Fruit fly (Drosophila melanogaster) whole organism, embryonic: ENCODE data around the gene CG11279.

Source experiments
- Antp ChIP-seq: fragments of 200-800 bp; sonication (Bioruptor generic); optimal IDR thresholded peaks from 3 replicates; lab custom pipeline; 2016; ENCODE audit warnings: missing biosample characterization, missing genetic modification characterization
- Atf3 ChIP-seq: fragments of 200-800 bp; sonication (Bioruptor generic); optimal IDR thresholded peaks from 3 replicates; lab custom pipeline; 2016; ENCODE audit warnings: missing biosample characterization, missing genetic modification characterization
- Bdp1 ChIP-seq: fragments of 200-800 bp; sonication (Bioruptor generic); optimal IDR thresholded peaks from 3 replicates; lab custom pipeline; 2016; ENCODE audit warnings: missing biosample characterization, missing genetic modification characterization
- BtbVII ChIP-seq: fragments of 200-800 bp; sonication (Bioruptor generic); optimal IDR thresholded peaks from 3 replicates; lab custom pipeline; 2017; ENCODE audit warnings: missing biosample characterization, mild to moderate bottlenecking, missing genetic modification characterization
- CG1024 ChIP-seq: fragments of 200-800 bp; sonication (Bioruptor generic); IDR thresholded peaks from 2 replicates; pipeline ENCODE4 v1.3.6; 2022; ENCODE audit warnings: missing biosample characterization, missing genetic modification characterization
- CG10274 ChIP-seq: fragments of 200-800 bp; sonication (Bioruptor generic); optimal IDR thresholded peaks from 3 replicates; lab custom pipeline; 2017; ENCODE audit warnings: missing biosample characterization, mild to moderate bottlenecking, missing genetic modification characterization
- CG12219 ChIP-seq: fragments of 200-800 bp; sonication (Bioruptor generic); optimal IDR thresholded peaks from 3 replicates; lab custom pipeline; 2018; ENCODE audit warnings: missing biosample characterization, mild to moderate bottlenecking, missing genetic modification characterization
- CG12236 ChIP-seq: fragments of 200-800 bp; sonication (Bioruptor generic); optimal IDR thresholded peaks from 2 replicates; lab custom pipeline; 2016; ENCODE audit warnings: missing biosample characterization, missing genetic modification characterization
- CG13775 ChIP-seq: fragments of 200-800 bp; sonication (Bioruptor generic); optimal IDR thresholded peaks from 3 replicates; lab custom pipeline; 2017; ENCODE audit warnings: missing biosample characterization, mild to moderate bottlenecking, missing genetic modification characterization
- CG14710 ChIP-seq: fragments of 200-800 bp; sonication (Bioruptor generic); optimal IDR thresholded peaks from 3 replicates; lab custom pipeline; 2019; ENCODE audit warnings: missing biosample characterization, mild to moderate bottlenecking, missing genetic modification characterization, moderate library complexity
- CG1529 ChIP-seq: fragments of 200-800 bp; sonication (Bioruptor generic); optimal IDR thresholded peaks from 3 replicates; lab custom pipeline; 2018; ENCODE audit warnings: missing biosample characterization, missing genetic modification characterization
- CG1647 ChIP-seq: fragments of 200-800 bp; sonication (Bioruptor generic); optimal IDR thresholded peaks from 3 replicates; lab custom pipeline; 2016; ENCODE audit warnings: missing biosample characterization, missing genetic modification characterization
- CG16779 ChIP-seq: fragments of 200-800 bp; sonication (Bioruptor generic); IDR thresholded peaks from 2 replicates; pipeline ENCODE4 v1.3.6; 2022; ENCODE audit warnings: missing biosample characterization, missing genetic modification characterization
- CG17186 ChIP-seq: fragments of 200-800 bp; sonication (Bioruptor generic); optimal IDR thresholded peaks from 3 replicates; lab custom pipeline; 2017; ENCODE audit warnings: missing biosample characterization, missing genetic modification reagents, missing genetic modification characterization
- CG17612 ChIP-seq: fragments of 200-800 bp; sonication (Bioruptor generic); IDR thresholded peaks from 2 replicates; pipeline ENCODE4 v1.3.6; 2022; ENCODE audit warnings: missing biosample characterization, missing genetic modification characterization
- CG18011 ChIP-seq: fragments of 200-800 bp; sonication (Bioruptor generic); optimal IDR thresholded peaks from 2 replicates; lab custom pipeline; 2017; ENCODE audit warnings: missing biosample characterization, missing genetic modification characterization, mild to moderate bottlenecking, moderate library complexity, missing genotype
- CG42726 ChIP-seq: fragments of 200-800 bp; sonication (Bioruptor generic); IDR thresholded peaks from 2 replicates; pipeline ENCODE4 v1.3.6; 2022; ENCODE audit warnings: missing biosample characterization, missing genetic modification characterization; ENCODE audit not compliant: partially characterized antibody
- CG4282 ChIP-seq: fragments of 200-800 bp; sonication (Bioruptor generic); optimal IDR thresholded peaks from 2 replicates; lab custom pipeline; 2016; ENCODE audit warnings: missing biosample characterization, missing genetic modification characterization
- CG4328 ChIP-seq: fragments of 200-800 bp; sonication (Bioruptor generic); optimal IDR thresholded peaks from 3 replicates; lab custom pipeline; 2017; ENCODE audit warnings: missing biosample characterization, missing genetic modification reagents, missing genetic modification characterization
- CG7745 ChIP-seq: fragments of 200-800 bp; sonication (Bioruptor generic); optimal IDR thresholded peaks from 2 replicates; lab custom pipeline; 2018; ENCODE audit warnings: missing biosample characterization, mild to moderate bottlenecking, missing genetic modification characterization, moderate library complexity
- CG8388 ChIP-seq: fragments of 200-800 bp; sonication (Bioruptor generic); optimal IDR thresholded peaks from 2 replicates; lab custom pipeline; 2019; ENCODE audit warnings: missing biosample characterization, mild to moderate bottlenecking, missing genetic modification characterization, moderate library complexity
- CHES-1-like ChIP-seq: fragments of 200-800 bp; sonication (Bioruptor generic); optimal IDR thresholded peaks from 2 replicates; lab custom pipeline; 2016; ENCODE audit warnings: missing biosample characterization, missing genetic modification characterization
- Camta ChIP-seq: fragments of 200-800 bp; sonication (Bioruptor generic); optimal IDR thresholded peaks from 2 replicates; lab custom pipeline; 2016; ENCODE audit warnings: missing biosample characterization, missing genetic modification characterization
- CkIIα-i1 ChIP-seq: fragments of 200-800 bp; sonication (Bioruptor generic); IDR thresholded peaks from 2 replicates; pipeline ENCODE4 v1.3.6; 2022; ENCODE audit warnings: missing biosample characterization, missing genetic modification characterization
- CoRest ChIP-seq: fragments of 200-800 bp; sonication (Bioruptor generic); optimal IDR thresholded peaks from 3 replicates; lab custom pipeline; 2018; ENCODE audit warnings: missing biosample characterization, mild to moderate bottlenecking, missing genetic modification characterization, moderate library complexity
- GATAe ChIP-seq: fragments of 200-800 bp; sonication (Bioruptor generic); conservative IDR thresholded peaks from 2 replicates; pipeline ENCODE4 v1.3.6; 2022; ENCODE audit warnings: missing biosample characterization, missing genetic modification characterization
- Hey ChIP-seq: fragments of 200-800 bp; sonication (Bioruptor generic); optimal IDR thresholded peaks from 3 replicates; lab custom pipeline; 2018; ENCODE audit warnings: missing biosample characterization, mild to moderate bottlenecking, missing genetic modification characterization
- MBD-R2 ChIP-seq: fragments of 200-800 bp; sonication (Bioruptor generic); IDR thresholded peaks from 2 replicates; pipeline ENCODE4 v1.3.6; 2022; ENCODE audit warnings: missing biosample characterization, missing genetic modification characterization
- NK7.1 ChIP-seq: fragments of 200-800 bp; sonication (Bioruptor generic); optimal IDR thresholded peaks from 3 replicates; lab custom pipeline; 2016; ENCODE audit warnings: missing biosample characterization, missing genetic modification characterization
- Nf-YB ChIP-seq: fragments of 200-800 bp; sonication (Bioruptor generic); optimal IDR thresholded peaks from 3 replicates; lab custom pipeline; 2019; ENCODE audit warnings: missing biosample characterization, mild to moderate bottlenecking, missing genetic modification characterization, moderate library complexity
- Oaz ChIP-seq: fragments of 200-800 bp; sonication (Bioruptor generic); IDR thresholded peaks from 2 replicates; pipeline ENCODE4 v1.3.6; 2022; ENCODE audit warnings: missing biosample characterization, missing genetic modification characterization
- PHDP ChIP-seq: fragments of 200-800 bp; sonication (Bioruptor generic); optimal IDR thresholded peaks from 3 replicates; lab custom pipeline; 2018; ENCODE audit warnings: missing biosample characterization, mild to moderate bottlenecking, missing genetic modification characterization, moderate library complexity
- Six4 ChIP-seq: fragments of 200-800 bp; sonication (Bioruptor generic); optimal IDR thresholded peaks from 2 replicates; lab custom pipeline; 2016; ENCODE audit warnings: missing biosample characterization, missing genetic modification characterization
- Sox100B ChIP-seq: fragments of 200-800 bp; sonication (Bioruptor generic); optimal IDR thresholded peaks from 3 replicates; lab custom pipeline; 2018; ENCODE audit warnings: missing biosample characterization, mild to moderate bottlenecking, missing genetic modification characterization
- Stat92E ChIP-seq, 3 experiments: fragments of >200 bp in 2 of 3; fragments of 200-800 bp in 1 of 3; sonication (Bioruptor generic) in 1 of 3; optimal IDR thresholded peaks; 2 replicates each; lab custom pipeline; 2017 to 2019; ENCODE audit warnings: missing biosample characterization in 3 of 3, missing genetic modification characterization in 3 of 3, mild to moderate bottlenecking in 1 of 3, moderate library complexity in 1 of 3
- Xrp1 ChIP-seq: fragments of 200-800 bp; sonication (Bioruptor generic); IDR thresholded peaks from 2 replicates; pipeline ENCODE4 v1.3.6; 2022; ENCODE audit warnings: missing biosample characterization, missing genetic modification characterization
- ab ChIP-seq: fragments of 200-800 bp; sonication (Bioruptor generic); optimal IDR thresholded peaks from 2 replicates; lab custom pipeline; 2016; ENCODE audit warnings: missing biosample characterization, missing genetic modification characterization
- ase ChIP-seq: fragments of 200-800 bp; sonication (Bioruptor generic); IDR thresholded peaks from 3 replicates; pipeline ENCODE4 v1.3.6; 2022; ENCODE audit warnings: missing biosample characterization, missing genetic modification characterization
- dati ChIP-seq: fragments of 200-800 bp; sonication (Bioruptor generic); IDR thresholded peaks from 2 replicates; pipeline ENCODE4 v1.3.6; 2022; ENCODE audit warnings: missing biosample characterization, missing genetic modification characterization
- dimm ChIP-seq: fragments of 200-800 bp; sonication (Bioruptor generic); IDR thresholded peaks from 2 replicates; pipeline ENCODE4 v1.3.6; 2022; ENCODE audit warnings: missing biosample characterization, missing genetic modification characterization
- fu2 ChIP-seq: fragments of 200-800 bp; sonication (Bioruptor generic); optimal IDR thresholded peaks from 2 replicates; lab custom pipeline; 2016; ENCODE audit warnings: missing biosample characterization, missing genetic modification characterization
- grn ChIP-seq: fragments of 200-800 bp; sonication (Bioruptor generic); optimal IDR thresholded peaks from 3 replicates; lab custom pipeline; 2017; ENCODE audit warnings: missing biosample characterization, missing genetic modification characterization
- hbn ChIP-seq: fragments of 200-800 bp; sonication (Bioruptor generic); IDR thresholded peaks from 2 replicates; pipeline ENCODE4 v1.3.6; 2022; ENCODE audit warnings: missing biosample characterization, missing genetic modification characterization; ENCODE audit not compliant: partially characterized antibody
- her ChIP-seq: fragments of 200-800 bp; sonication (Bioruptor generic); optimal IDR thresholded peaks from 2 replicates; lab custom pipeline; 2016; ENCODE audit warnings: missing biosample characterization, missing genetic modification characterization
- prd ChIP-seq, 3 experiments: fragments of >200 bp in 2 of 3; fragments of 200-800 bp in 1 of 3; sonication (Bioruptor generic) in 1 of 3; optimal IDR thresholded peaks in 2 of 3; IDR thresholded peaks in 1 of 3; 2 replicates in 2 of 3; 3 replicates in 1 of 3; pipeline versions ENCODE4 v1.3.6 to Lab custom; 2017 to 2022; ENCODE audit warnings: missing biosample characterization in 1 of 3, missing genetic modification characterization in 1 of 3
- pros ChIP-seq: fragments of 200-800 bp; sonication (Bioruptor generic); optimal IDR thresholded peaks from 3 replicates; lab custom pipeline; 2019; ENCODE audit warnings: missing biosample characterization, mild to moderate bottlenecking, missing genetic modification characterization, moderate library complexity
- stwl ChIP-seq: fragments of 200-800 bp; sonication (Bioruptor generic); optimal IDR thresholded peaks from 3 replicates; lab custom pipeline; 2018; ENCODE audit warnings: missing biosample characterization, mild to moderate bottlenecking, missing genetic modification characterization, moderate library complexity
- tap ChIP-seq: fragments of 200-800 bp; optimal IDR thresholded peaks from 3 replicates; lab custom pipeline; 2019; ENCODE audit warnings: missing biosample characterization, mild to moderate bottlenecking, missing genetic modification characterization, moderate library complexity
- usp ChIP-seq: fragments of >200 bp; optimal IDR thresholded peaks from 2 replicates; lab custom pipeline; 2017; ENCODE audit warnings: missing biosample characterization, missing genetic modification characterization
- wdn ChIP-seq: fragments of 200-800 bp; sonication (Bioruptor generic); IDR thresholded peaks from 2 replicates; pipeline ENCODE4 v1.3.6; 2022; ENCODE audit warnings: missing biosample characterization, missing genetic modification characterization

CG11279 gene

DNA sequence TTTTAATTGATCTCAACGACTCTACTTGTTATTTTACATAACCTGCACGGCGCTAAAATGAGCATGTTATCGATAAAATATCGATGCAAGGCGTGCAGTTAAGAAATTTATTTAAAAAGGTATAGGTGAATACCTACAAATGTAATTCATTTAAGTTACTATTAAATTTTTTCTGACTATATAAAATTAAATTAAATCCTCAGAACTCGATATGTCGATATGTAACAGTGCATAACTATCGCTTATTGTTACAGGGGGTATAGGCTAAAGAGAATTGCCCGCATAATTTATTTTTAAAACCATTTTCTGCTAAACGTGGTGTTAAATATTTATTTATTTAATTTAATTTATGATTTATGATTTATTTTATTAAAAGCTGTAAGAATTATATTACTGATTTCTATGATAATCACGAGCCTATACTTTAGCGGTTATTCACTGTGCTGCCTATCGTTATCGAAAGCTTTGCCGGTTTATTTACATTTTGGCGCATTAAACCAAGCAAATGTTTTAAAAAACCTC, 28.9 kb upstream of the CG11279 start, which contains the start of the genes mRpL20 and Icmt (continued):
- TF ChIP-seq prd (optimal IDR thresholded peaks at IDR 0.05; lab: Kevin White, UChicago) (no peak), prd (GFP tag; IDR thresholded peaks at IDR 0.05; lab: Robert Waterston, UW) (peak; percentile 99), CG1647 (peak; percentile 36), usp (no peak), CG14710 (tag; lab: Kevin White, UChicago) (peak; percentile 80), dimm (GFP tag; lab: Robert Waterston, UW) (peak; percentile 84), PHDP (tag; lab: Kevin White, UChicago) (peak; percentile 97), CG8388 (GFP tag; lab: Kevin White, UChicago) (peak; percentile 94), CG1024 (GFP tag; lab: Robert Waterston, UW) (peak; percentile 73), ab (GFP tag; lab: Kevin White, UChicago) (peak; percentile 4), stwl (tag; lab: Kevin White, UChicago) (peak; percentile 40), CHES-1-like (GFP tag; lab: Kevin White, UChicago) (peak; percentile 19), BtbVII (peak; percentile 72), CG10274 (GFP tag; lab: Kevin White, UChicago) (peak; percentile 52), CG4328 (peak; percentile 60), grn (no peak), Bdp1 (GFP tag; lab: Kevin White, UChicago) (peak; percentile 49), CG42726 (GFP tag; lab: Robert Waterston, UW) (no peak), Sox100B (GFP tag; lab: Kevin White, UChicago) (peak; percentile 83), Oaz (GFP tag; lab: Robert Waterston, UW) (peak; percentile 93), CG17186 (GFP tag; lab: Kevin White, UChicago) (no peak), Six4 (GFP tag; lab: Kevin White, UChicago) (peak; percentile 85), wdn (GFP tag; lab: Robert Waterston, UW) (peak; percentile 97), pros (GFP tag; lab: Kevin White, UChicago) (no peak), CG13775 (GFP tag; lab: Kevin White, UChicago) (peak; percentile 89), MBD-R2 (GFP tag; lab: Robert Waterston, UW) (peak; percentile 87), CG17612 (GFP tag; lab: Robert Waterston, UW) (peak; percentile 96), CG12236 (GFP tag; lab: Kevin White, UChicago) (no peak), fu2 (GFP tag; lab: Kevin White, UChicago) (no peak), hbn (GFP tag; lab: Robert Waterston, UW) (peak; percentile 58), dati (GFP tag; lab: Robert Waterston, UW) (peak; percentile 89), Nf-YB (GFP tag; lab: Kevin White, UChicago) (peak; percentile 77), Atf3 (GFP tag; lab: Kevin White, UChicago) (peak; percentile 10), CG4282 (GFP tag; lab: Kevin White, UChicago) (no peak), CG18011 (GFP tag; lab: Kevin White, UChicago) (peak; percentile 45), CG12219 (GFP tag; lab: Kevin White, UChicago) (peak; percentile 82), Camta (no peak), Xrp1 (peak; percentile 97), tap (tag; lab: Kevin White, UChicago) (peak; percentile 88), Antp (GFP tag; lab: Kevin White, UChicago) (peak; percentile 56), her (GFP tag; lab: Kevin White, UChicago) (no peak), CG1529 (peak; percentile 83), GATAe (peak; percentile 82), Stat92E (GFP tag; optimal IDR thresholded peaks at IDR 0.05; lab: Kevin White, UChicago) (peak in 1 of 3 experiments; percentile 82), CG16779 (GFP tag; lab: Robert Waterston, UW) (peak; percentile 89), NK7.1 (GFP tag; lab: Kevin White, UChicago) (no peak), ase (GFP tag; lab: Robert Waterston, UW) (peak; percentile 96), CkIIα-i1 (peak; percentile 55; the same call in 1 of the 2 replicates), Hey (tag; lab: Kevin White, UChicago) (no peak), CoRest (tag; lab: Kevin White, UChicago) (peak; percentile 97), CG7745 (tag; lab: Kevin White, UChicago) (no peak)
